Worm (Caenorhabditis elegans) whole organism, L4 larva: Measurements from ENCODE around the gene R07C12.3.

Experiments used
- F10B5.3 ChIP-seq: sonication (generic microtip); optimal IDR thresholded peaks from 2 replicates; lab custom pipeline; 2016; ENCODE audit warnings: mild to moderate bottlenecking, missing genetic modification characterization, missing compliant biosample characterization
- F26F4.8 ChIP-seq: fragments of 200-800 bp; sonication (Bioruptor generic); conservative IDR thresholded peaks from 2 replicates; pipeline ENCODE4 v1.3.6; 2022; ENCODE audit warnings: missing genetic modification characterization, missing compliant biosample characterization
- F49E8.2 ChIP-seq: sonication (generic microtip); optimal IDR thresholded peaks from 2 replicates; lab custom pipeline; 2016; ENCODE audit warnings: missing compliant biosample characterization, mild to moderate bottlenecking, missing genetic modification characterization, borderline replicate concordance
- T26A8.4 ChIP-seq: fragments of 200-800 bp; sonication (Bioruptor generic); IDR thresholded peaks from 2 replicates; pipeline ENCODE4 v1.3.6; 2022; ENCODE audit warnings: missing genetic modification characterization, missing compliant biosample characterization
- Y48G9A.11 ChIP-seq: fragments of 200-800 bp; sonication (Bioruptor generic); IDR thresholded peaks from 2 replicates; pipeline ENCODE4 v1.3.6; 2022; ENCODE audit warnings: missing genetic modification reagents, missing genetic modification characterization, missing compliant biosample characterization
- Y5F2A.4 ChIP-seq: fragments of 200-800 bp; sonication (Bioruptor generic); optimal IDR thresholded peaks from 2 replicates; lab custom pipeline; 2018; ENCODE audit warnings: mild to moderate bottlenecking, missing genetic modification characterization, missing compliant biosample characterization
- aha-1 ChIP-seq: fragments of 150-350 bp; peaks from one replicate; lab custom pipeline; 2014; ENCODE audit warnings: missing biosample characterization, missing genetic modification characterization
- aly-2 ChIP-seq: sonication (generic microtip); optimal IDR thresholded peaks from 2 replicates; lab custom pipeline; 2018; ENCODE audit warnings: missing biosample characterization, missing genetic modification characterization
- ama-1 ChIP-seq: fragments of 150-350 bp; optimal IDR thresholded peaks from 2 replicates; lab custom pipeline; 2014; ENCODE audit warnings: inconsistent platforms, mixed read lengths
- ceh-32 ChIP-seq: sonication (generic microtip); optimal IDR thresholded peaks from 2 replicates; lab custom pipeline; 2016; ENCODE audit warnings: mild to moderate bottlenecking, missing genetic modification characterization, missing compliant biosample characterization; ENCODE audit not compliant: poor library complexity
- ctbp-1 ChIP-seq: fragments of 200-800 bp; sonication (Bioruptor generic); IDR thresholded peaks from 2 replicates; pipeline ENCODE4 v1.3.6; 2022; ENCODE audit warnings: missing genetic modification reagents, missing genetic modification characterization, missing compliant biosample characterization
- daf-12 ChIP-seq: fragments of 150-350 bp; optimal IDR thresholded peaks from 2 replicates; lab custom pipeline; 2014; ENCODE audit warnings: missing biosample characterization, missing genetic modification reagents, missing genetic modification characterization
- daf-16 ChIP-seq, 3 experiments: sonication (generic microtip); optimal IDR thresholded peaks; 2 replicates each; lab custom pipeline; 2016 to 2017; ENCODE audit warnings: missing genetic modification characterization in 3 of 3, missing genetic modification reagents in 3 of 3, mild to moderate bottlenecking in 2 of 3, missing compliant biosample characterization in 2 of 3, missing biosample characterization in 1 of 3, moderate library complexity in 1 of 3
- dmd-8 ChIP-seq: fragments of 200-800 bp; sonication (Bioruptor generic); IDR thresholded peaks from 2 replicates; pipeline ENCODE4 v1.3.6; 2022; ENCODE audit warnings: missing genetic modification characterization, missing compliant biosample characterization
- egl-27 ChIP-seq: sonication (generic microtip); optimal IDR thresholded peaks from 3 replicates; lab custom pipeline; 2017; ENCODE audit warnings: missing biosample characterization, missing genetic modification reagents, missing genetic modification characterization
- hif-1 ChIP-seq, 2 experiments: sonication (generic microtip); optimal IDR thresholded peaks; 2 replicates each; lab custom pipeline; 2016 to 2017; ENCODE audit warnings: missing compliant biosample characterization in 2 of 2, missing genetic modification characterization in 2 of 2, missing genetic modification reagents in 2 of 2, missing genotype in 2 of 2, mild to moderate bottlenecking in 1 of 2
- hlh-11 ChIP-seq: fragments of 200-800 bp; sonication (Bioruptor generic); optimal IDR thresholded peaks from 2 replicates; lab custom pipeline; 2018; ENCODE audit warnings: mild to moderate bottlenecking, missing genetic modification characterization, missing compliant biosample characterization
- hlh-30 ChIP-seq: sonication (generic microtip); optimal IDR thresholded peaks from 2 replicates; lab custom pipeline; 2017; ENCODE audit warnings: antibody characterized with exemption, mild to moderate bottlenecking, missing genetic modification characterization, missing compliant biosample characterization; ENCODE audit not compliant: insufficient read depth
- hmg-1.1 ChIP-seq: fragments of 200-800 bp; sonication (Bioruptor generic); IDR thresholded peaks from 2 replicates; pipeline ENCODE4 v1.3.6; 2022; ENCODE audit warnings: missing genetic modification reagents, missing genetic modification characterization, missing compliant biosample characterization
- jun-1 ChIP-seq: fragments of 150-350 bp; optimal IDR thresholded peaks from 2 replicates; lab custom pipeline; 2014; ENCODE audit warnings: missing biosample characterization, missing genetic modification reagents, missing genetic modification characterization
- lin-15B ChIP-seq: fragments of 150-350 bp; sonication (generic microtip); optimal IDR thresholded peaks from 3 replicates; lab custom pipeline; 2014; ENCODE audit warnings: missing biosample characterization, missing genetic modification characterization
- lin-29 ChIP-seq: fragments of 200-800 bp; sonication (Bioruptor generic); IDR thresholded peaks from 2 replicates; pipeline ENCODE4 v1.3.6; 2022; ENCODE audit warnings: missing genetic modification reagents, missing genetic modification characterization, missing compliant biosample characterization
- lin-39 ChIP-seq: fragments of 150-350 bp; optimal IDR thresholded peaks from 2 replicates; lab custom pipeline; 2014; ENCODE audit warnings: missing biosample characterization, missing genetic modification reagents, missing genetic modification characterization
- madf-9 ChIP-seq: fragments of 200-800 bp; sonication (Bioruptor generic); conservative IDR thresholded peaks from 2 replicates; pipeline ENCODE4 v1.3.6; 2022; ENCODE audit warnings: missing genetic modification reagents, missing genetic modification characterization, missing compliant biosample characterization
- mdl-1 ChIP-seq, 2 experiments: fragments of 150-350 bp in 1 of 2; sonication (generic microtip) in 1 of 2; optimal IDR thresholded peaks; 2 replicates each; lab custom pipeline; 2014 to 2017; ENCODE audit warnings: missing biosample characterization in 2 of 2, missing genetic modification characterization in 2 of 2
- mxl-2 ChIP-seq: fragments of 200-800 bp; sonication (Bioruptor generic); conservative IDR thresholded peaks from 2 replicates; pipeline ENCODE4 v1.3.6; 2022; ENCODE audit warnings: missing genetic modification reagents, missing genetic modification characterization, missing compliant biosample characterization
- mxl-3 ChIP-seq: fragments of 200-800 bp; sonication (Bioruptor generic); optimal IDR thresholded peaks from 2 replicates; lab custom pipeline; 2018; ENCODE audit warnings: mild to moderate bottlenecking, missing genetic modification characterization, missing compliant biosample characterization
- nhr-10 ChIP-seq: fragments of 150-350 bp; optimal IDR thresholded peaks from 2 replicates; lab custom pipeline; 2014; ENCODE audit warnings: missing biosample characterization, missing genetic modification characterization
- nhr-11 ChIP-seq: fragments of 150-350 bp; optimal IDR thresholded peaks from 2 replicates; lab custom pipeline; 2014; ENCODE audit warnings: missing biosample characterization, missing genetic modification characterization
- nhr-111 ChIP-seq: fragments of 200-800 bp; sonication (Bioruptor generic); optimal IDR thresholded peaks from 2 replicates; lab custom pipeline; 2018; ENCODE audit warnings: mild to moderate bottlenecking, missing genetic modification characterization, missing compliant biosample characterization
- nhr-237 ChIP-seq: sonication (generic microtip); optimal IDR thresholded peaks from 2 replicates; lab custom pipeline; 2017; ENCODE audit warnings: missing biosample characterization, missing genetic modification characterization
- nhr-28 ChIP-seq: fragments of 150-350 bp; optimal IDR thresholded peaks from 2 replicates; lab custom pipeline; 2014; ENCODE audit warnings: missing biosample characterization, missing genetic modification characterization
- nhr-41 ChIP-seq: fragments of 200-800 bp; sonication (Bioruptor generic); IDR thresholded peaks from 2 replicates; pipeline ENCODE4 v1.3.6; 2022; ENCODE audit warnings: missing genetic modification reagents, missing genetic modification characterization, missing compliant biosample characterization
- nhr-48 ChIP-seq: sonication (generic microtip); optimal IDR thresholded peaks from 2 replicates; lab custom pipeline; 2016; ENCODE audit warnings: mild to moderate bottlenecking, missing genetic modification characterization, missing compliant biosample characterization
- nhr-6 ChIP-seq: fragments of 150-350 bp; optimal IDR thresholded peaks from 2 replicates; lab custom pipeline; 2014; ENCODE audit warnings: missing biosample characterization, missing genetic modification characterization
- nhr-76 ChIP-seq: fragments of 150-350 bp; optimal IDR thresholded peaks from 2 replicates; lab custom pipeline; 2014; ENCODE audit warnings: missing biosample characterization, missing genetic modification characterization
- php-3 ChIP-seq: fragments of 200-800 bp; sonication (Bioruptor generic); IDR thresholded peaks from 2 replicates; pipeline ENCODE4 v1.3.6; 2022; ENCODE audit warnings: missing genetic modification reagents, missing genetic modification characterization, missing compliant biosample characterization
- sdz-12 ChIP-seq: fragments of 200-800 bp; sonication (Bioruptor generic); optimal IDR thresholded peaks from 2 replicates; lab custom pipeline; 2018; ENCODE audit warnings: mild to moderate bottlenecking, missing genetic modification characterization, missing compliant biosample characterization
- unc-62 ChIP-seq, 3 experiments: fragments of 150-350 bp in 1 of 3; sonication (generic microtip); optimal IDR thresholded peaks in 2 of 3; peaks in 1 of 3; 1 replicate in 1 of 3; 2 replicates in 2 of 3; lab custom pipeline; 2014 to 2017; ENCODE audit warnings: missing biosample characterization in 3 of 3, missing genetic modification characterization in 3 of 3, missing genetic modification reagents in 3 of 3, missing genotype in 1 of 3
- zfp-2 ChIP-seq: sonication (generic microtip); optimal IDR thresholded peaks from 2 replicates; lab custom pipeline; 2016; ENCODE audit warnings: mild to moderate bottlenecking, missing genetic modification characterization, missing compliant biosample characterization
- zip-2 ChIP-seq: fragments of 150-350 bp; optimal IDR thresholded peaks from 2 replicates; lab custom pipeline; 2014; ENCODE audit warnings: missing biosample characterization, missing genetic modification characterization

Gene R07C12.3

ce11 chrIV:4144784-4145183 is at the start of gene R07C12.3:
R07C12.3 (plus strand) TSS chrIV:4145084.
- TF ChIP-seq hif-1 (tag; optimal IDR thresholded peaks at IDR 0.05; lab: Kevin White, UChicago) (no peak), unc-62 (GFP tag; optimal IDR thresholded peaks at IDR 0.05 in 1 of 2; lab: Kevin White, UChicago) (peak in 1 of 2 experiments; percentile 36), unc-62 (tag; optimal IDR thresholded peaks at IDR 0.05; lab: Kevin White, UChicago) (no peak), mdl-1 (tag; optimal IDR thresholded peaks at IDR 0.05; lab: Kevin White, UChicago) (no peak), daf-12 (tag; lab: Kevin White, UChicago) (no peak), lin-29 (GFP tag; lab: Robert Waterston, UW) (no peak), egl-27 (tag; lab: Kevin White, UChicago) (no peak), dmd-8 (no peak), ama-1 (no peak)
- TF ChIP-seq, all 104 proteins: peak for 1

ce11 chrIV:4096940-4097339 is 47.9 kb upstream of the R07C12.3 start:
- TF ChIP-seq aha-1 (tag; lab: Kevin White, UChicago) (peak; percentile 61), madf-9 (GFP tag; lab: Robert Waterston, UW) (peak; percentile 26; the same call in 1 of the 2 replicates), Y5F2A.4 (GFP tag; lab: Kevin White, UChicago) (no peak)
- TF ChIP-seq, all 104 proteins: peak for 2

- peak in 1 of 2 experiments; percentile 95 for TF ChIP-seq daf-16 (GFP tag; optimal IDR thresholded peaks at IDR 0.05; lab: Kevin White, UChicago)
- no peak for TF ChIP-seq daf-16 (tag; optimal IDR thresholded peaks at IDR 0.05; lab: Kevin White, UChicago)
- TF ChIP-seq jun-1, result no peak
- TF ChIP-seq hlh-30 (tag; lab: Kevin White, UChicago), result peak; percentile 45
Measured at ce11 chrIV:4099773-4100172, 45.1 kb upstream of the R07C12.3 start.

ce11 chrIV:4102720-4103119 is 42.2 kb upstream of the R07C12.3 start, which contains the start of gene ubc-1:
ubc-1 (plus strand) TSS chrIV:4103020.
- TF ChIP-seq F26F4.8 (GFP tag; lab: Robert Waterston, UW) (no peak), nhr-41 (GFP tag; lab: Robert Waterston, UW) (no peak), unc-62 (GFP tag; optimal IDR thresholded peaks at IDR 0.05 in 1 of 2; lab: Kevin White, UChicago) (peak in 1 of 2 experiments; percentile 58), unc-62 (tag; optimal IDR thresholded peaks at IDR 0.05; lab: Kevin White, UChicago) (no peak), daf-12 (tag; lab: Kevin White, UChicago) (no peak)
- TF ChIP-seq, all 104 proteins: peak for 1

DNA sequence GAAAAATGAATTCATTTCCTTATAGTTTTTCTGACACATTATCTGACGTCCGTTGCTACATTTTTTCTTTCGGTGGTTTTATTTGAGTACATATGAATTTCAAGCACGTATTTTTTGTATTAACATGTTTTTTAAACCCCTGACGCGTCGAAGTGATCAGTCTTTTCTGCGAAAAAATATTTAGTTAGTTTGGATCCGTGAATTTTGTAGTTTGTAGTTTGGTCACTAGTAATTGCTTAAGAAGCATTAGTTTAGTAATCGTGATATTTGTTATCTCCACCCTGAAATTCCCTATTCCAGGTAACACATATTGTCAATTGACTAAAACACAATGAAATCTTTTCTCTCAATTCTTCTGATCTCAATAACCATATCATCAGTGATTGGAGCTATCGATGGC is 36.1 kb upstream of the R07C12.3 start, which contains the start of gene C35B1.7:
TSS of gene C35B1.7 (plus strand) at position 301 of the 400 bp plus-strand sequence.
- TF ChIP-seq T26A8.4 (GFP tag; lab: Robert Waterston, UW) (no peak), mdl-1 (tag; optimal IDR thresholded peaks at IDR 0.05; lab: Kevin White, UChicago) (no peak), hlh-11 (no peak), daf-12 (tag; lab: Kevin White, UChicago) (no peak), madf-9 (GFP tag; lab: Robert Waterston, UW) (no peak), hmg-1.1 (no peak), ceh-32 (no peak), nhr-6 (no peak), lin-15B (no peak), zfp-2 (tag; lab: Kevin White, UChicago) (no peak), nhr-76 (no peak), nhr-111 (no peak), nhr-237 (tag; lab: Kevin White, UChicago) (no peak)

- no peak for TF ChIP-seq nhr-10 (tag; lab: Kevin White, UChicago)
- TF ChIP-seq ctbp-1 (GFP tag; lab: Robert Waterston, UW), result no peak
- TF ChIP-seq F10B5.3 (tag; lab: Kevin White, UChicago), result no peak
- no peak for TF ChIP-seq ceh-32
- TF ChIP-seq F49E8.2 (tag; lab: Kevin White, UChicago), result no peak
- no peak for TF ChIP-seq aly-2
- TF ChIP-seq Y48G9A.11 (GFP tag; lab: Robert Waterston, UW), result no peak
- TF ChIP-seq nhr-48 (tag; lab: Kevin White, UChicago), result no peak
- no peak for TF ChIP-seq php-3 (GFP tag; lab: Robert Waterston, UW)
- TF ChIP-seq lin-39 (tag; lab: Kevin White, UChicago), result no peak
- TF ChIP-seq nhr-237 (tag; lab: Kevin White, UChicago), result no peak
- no peak for TF ChIP-seq ama-1
- TF ChIP-seq mxl-2 (GFP tag; lab: Robert Waterston, UW), result no peak
- TF ChIP-seq zip-2 (tag; lab: Kevin White, UChicago), result no peak
- no peak for TF ChIP-seq nhr-28 (tag; lab: Kevin White, UChicago)
- TF ChIP-seq mxl-3 (GFP tag; lab: Kevin White, UChicago), result no peak
- TF ChIP-seq nhr-11, result no peak
- no peak for TF ChIP-seq sdz-12 (GFP tag; lab: Kevin White, UChicago)
- no peak for TF ChIP-seq mdl-1 (tag; optimal IDR thresholded peaks at IDR 0.05; lab: Kevin White, UChicago)
Measured at ce11 chrIV:4112387-4112786, 32.5 kb upstream of the R07C12.3 start, which contains the start of gene F49F1.14. F49F1.14 (minus strand) TSS chrIV:4112487.
